Fruit fly (Drosophila melanogaster) S2 (cell line): ENCODE data around the gene p38a.

ENCODE experiments used
- CG8478 ChIP-seq: fragments of >200 bp; optimal IDR thresholded peaks from 2 replicates; lab custom pipeline; 2018
- CTCF ChIP-seq, 2 experiments: fragments of >200 bp; optimal IDR thresholded peaks; 2 replicates each; lab custom pipeline; 2018

dm6 chr3R:24101437-24101836 is 50.7 kb downstream of the p38a start:
- TF ChIP-seq CG8478 (lab: Kevin White, UChicago) = no peak
- no peak for TF ChIP-seq CTCF (optimal IDR thresholded peaks at IDR 0.05; lab: Kevin White, UChicago)
